Worm (Caenorhabditis elegans): ENCODE data around the gene ZC239.17.

The ZC239.17 gene

ce11 chrII:3241842-3242241, 16.2 kb upstream of the ZC239.17 start:
- TF ChIP-seq nhr-28 (tag; optimal IDR thresholded peaks at IDR 0.05): peak; percentile 0
- TF ChIP-seq R02D3.7 (tag; optimal IDR thresholded peaks at IDR 0.05): no peak
- no peak for TF ChIP-seq pqm-1 (tag; optimal IDR thresholded peaks at IDR 0.05)
- TF ChIP-seq mxl-3 (GFP tag; optimal IDR thresholded peaks at IDR 0.05): no peak
- TF ChIP-seq fos-1 (tag; optimal IDR thresholded peaks at IDR 0.05): no peak
- no peak for TF ChIP-seq nhr-6 (tag; optimal IDR thresholded peaks at IDR 0.05)

- TF ChIP-seq unc-62 (GFP tag; optimal IDR thresholded peaks at IDR 0.05 in 1 of 2) (peak in 1 of 2 experiments; percentile 70), unc-62 (tag; optimal IDR thresholded peaks at IDR 0.05) (no peak), ztf-11 (tag; optimal IDR thresholded peaks at IDR 0.05) (no peak)
Measured at ce11 chrII:3240207-3240606, 14.5 kb upstream of the ZC239.17 start, which contains the start of gene C17F4.3. Gene C17F4.3 (plus strand): TSS chrII:3240507.

- TF ChIP-seq Y48G9A.11 (GFP tag; IDR thresholded peaks at IDR 0.05) (no peak), nhr-77 (tag; optimal IDR thresholded peaks at IDR 0.05) (no peak), mdt-29 (GFP tag; IDR thresholded peaks at IDR 0.05) (no peak), unc-62 (GFP tag; optimal IDR thresholded peaks at IDR 0.05 in 1 of 2) (peak in 1 of 2 experiments; percentile 2), unc-62 (tag; optimal IDR thresholded peaks at IDR 0.05) (no peak), F37D6.2 (tag; optimal IDR thresholded peaks at IDR 0.05) (no peak), vab-7 (GFP tag; IDR thresholded peaks at IDR 0.05) (no peak), mep-1 (tag; optimal IDR thresholded peaks at IDR 0.05) (no peak)
Measured at ce11 chrII:3237038-3237521, 11.4 kb upstream of the ZC239.17 start, which contains the start of the genes srz-67 and C17F4.11. Gene srz-67 (minus strand): TSS chrII:3237138. Gene C17F4.11 (plus strand): TSS chrII:3237471.

ce11 chrII:3234725-3235124, 9.0 kb upstream of the ZC239.17 start, which contains the start of gene C17F4.8:
Gene C17F4.8 (minus strand): TSS chrII:3234825.
- TF ChIP-seq dve-1 (tag; optimal IDR thresholded peaks at IDR 0.05; ENCODE audit: insufficient read depth): no peak
- TF ChIP-seq nhr-41 (GFP tag; IDR thresholded peaks at IDR 0.05): no peak
- TF ChIP-seq ztf-11 (tag; optimal IDR thresholded peaks at IDR 0.05): no peak
- TF ChIP-seq lin-13 (GFP tag; optimal IDR thresholded peaks at IDR 0.05): no peak
- no peak for TF ChIP-seq dmd-9 (GFP tag; IDR thresholded peaks at IDR 0.05)
- TF ChIP-seq ama-1 (optimal IDR thresholded peaks at IDR 0.05): no peak
- TF ChIP-seq ceh-44 (GFP tag; IDR thresholded peaks at IDR 0.05): no peak
- TF ChIP-seq lin-39 (tag; optimal IDR thresholded peaks at IDR 0.05): no peak
- TF ChIP-seq snpc-1.2 (GFP tag; IDR thresholded peaks at IDR 0.05): no peak
- TF ChIP-seq madf-9 (GFP tag; conservative IDR thresholded peaks at IDR 0.05): no peak
- TF ChIP-seq dpl-1 (GFP tag; optimal IDR thresholded peaks at IDR 0.05): no peak
- TF ChIP-seq lim-7 (GFP tag; IDR thresholded peaks at IDR 0.05): no peak
- no peak for TF ChIP-seq nhr-102 (tag; optimal IDR thresholded peaks at IDR 0.05)
- no peak for TF ChIP-seq ctbp-1 (GFP tag; IDR thresholded peaks at IDR 0.05)
- TF ChIP-seq D1046.2 (GFP tag; IDR thresholded peaks at IDR 0.05): no peak
- no peak for TF ChIP-seq Y75B8A.6 (GFP tag; IDR thresholded peaks at IDR 0.05)
- no peak for TF ChIP-seq zfp-2 (tag; optimal IDR thresholded peaks at IDR 0.05)
- TF ChIP-seq mes-2 (tag; optimal IDR thresholded peaks at IDR 0.05; ENCODE audit: poor library complexity, severe bottlenecking): no peak

ce11 chrII:3230422-3230821, 4.7 kb upstream of the ZC239.17 start, which contains the start of gene srh-297:
Gene srh-297 (minus strand): TSS chrII:3230522.
- TF ChIP-seq vab-7 (GFP tag; IDR thresholded peaks at IDR 0.05): no peak
- no peak for TF ChIP-seq daf-8 (GFP tag; IDR thresholded peaks at IDR 0.05)

- peak; percentile 50 for TF ChIP-seq nhr-28 (tag; optimal IDR thresholded peaks at IDR 0.05)
- no peak for TF ChIP-seq hlh-11 (tag; optimal IDR thresholded peaks at IDR 0.05)
- TF ChIP-seq php-3 (GFP tag; IDR thresholded peaks at IDR 0.05): peak; percentile 27; the same call in 1 of the 2 replicates
- peak; percentile 38 for TF ChIP-seq pqm-1 (tag; optimal IDR thresholded peaks at IDR 0.05)
- TF ChIP-seq lin-13 (GFP tag; optimal IDR thresholded peaks at IDR 0.05): no peak
- peak; percentile 23 for TF ChIP-seq dve-1 (tag; optimal IDR thresholded peaks at IDR 0.05; ENCODE audit: insufficient read depth)
- 0 out of 2 replicates have a peak, but pooled peaks have one; percentile 8 for TF ChIP-seq dmd-6 (GFP tag; IDR thresholded peaks at IDR 0.05)
- TF ChIP-seq jun-1 (tag; optimal IDR thresholded peaks at IDR 0.05): no peak
- no peak for TF ChIP-seq daf-16 (GFP tag; optimal IDR thresholded peaks at IDR 0.05)
- TF ChIP-seq daf-16 (tag; optimal IDR thresholded peaks at IDR 0.05): peak; percentile 61
Measured at ce11 chrII:3225200-3225599, 480 bp downstream of the ZC239.17 start, which contains the start of gene ZC239.16. Gene ZC239.16 (minus strand): TSS chrII:3225319.

All from whole organism, L4 larva.